Fruit fly (Drosophila melanogaster) whole organism, larva: ENCODE measurements around the gene kirre.

Experiments used
- noc ChIP-seq: fragments of 200-800 bp; sonication (Bioruptor generic); optimal IDR thresholded peaks from 3 replicates; lab custom pipeline; 2019; ENCODE audit warnings: missing biosample characterization, mild to moderate bottlenecking, missing genetic modification characterization, moderate library complexity

Gene kirre

dm6 chrX:2947545-2948072 is 207.4 kb downstream of the kirre start, which contains the start of gene CG3603:
Gene CG3603, plus strand, starts transcription at chrX:2948034.
- no peak for TF ChIP-seq noc (tag; lab: Kevin White, UChicago)

- TF ChIP-seq noc (tag; lab: Kevin White, UChicago) = no peak
Measured at dm6 chrX:2949114-2949513, 208.9 kb downstream of the kirre start.

dm6 chrX:2951637-2952036 is 211.5 kb downstream of the kirre start:
- no peak for TF ChIP-seq noc (tag; lab: Kevin White, UChicago)

dm6 chrX:2956641-2957040 is 216.5 kb downstream of the kirre start:
- TF ChIP-seq noc (tag; lab: Kevin White, UChicago) = no peak

dm6 chrX:2963171-2963570 is 223.0 kb downstream of the kirre start:
- TF ChIP-seq noc (tag; lab: Kevin White, UChicago) = no peak

- no peak for TF ChIP-seq noc (tag; lab: Kevin White, UChicago)
Measured at dm6 chrX:2963790-2964335, 223.7 kb downstream of the kirre start.

dm6 chrX:2964678-2965231 is 224.6 kb downstream of the kirre start:
- TF ChIP-seq noc (tag; lab: Kevin White, UChicago) = no peak

dm6 chrX:2969039-2969438 is 228.9 kb downstream of the kirre start:
- TF ChIP-seq noc (tag; lab: Kevin White, UChicago) = no peak

- no peak for TF ChIP-seq noc (tag; lab: Kevin White, UChicago)
Measured at dm6 chrX:2973593-2973992, 233.4 kb downstream of the kirre start, which contains the start of gene rst. Gene rst, minus strand, starts transcription at chrX:2973834.

- TF ChIP-seq noc (tag; lab: Kevin White, UChicago) = no peak
Measured at dm6 chrX:2977857-2978473, 237.8 kb downstream of the kirre start.

- no peak for TF ChIP-seq noc (tag; lab: Kevin White, UChicago)
Measured at dm6 chrX:2980290-2980689, 240.1 kb downstream of the kirre start.

dm6 chrX:2982441-2982995 is 242.3 kb downstream of the kirre start:
- no peak for TF ChIP-seq noc (tag; lab: Kevin White, UChicago)

- TF ChIP-seq noc (tag; lab: Kevin White, UChicago) = no peak
Measured at dm6 chrX:2984902-2985772, 245.0 kb downstream of the kirre start.

- TF ChIP-seq noc (tag; lab: Kevin White, UChicago) = no peak
Measured at dm6 chrX:2987320-2987719, 247.1 kb downstream of the kirre start.

dm6 chrX:2989332-2989731 is 249.1 kb downstream of the kirre start:
- TF ChIP-seq noc (tag; lab: Kevin White, UChicago) = no peak

dm6 chrX:2990952-2991351 is 250.8 kb downstream of the kirre start:
- TF ChIP-seq noc (tag; lab: Kevin White, UChicago) = no peak
